Worm (Caenorhabditis elegans): ENCODE results near the gene pbo-6.
A peak's percentile ranks its signal among the peaks of the same experiment; 100 is the strongest.

ce11 chrX:17419813-17420584 is 8.8 kb upstream of the pbo-6 start:
- no peak for TF ChIP-seq mdl-1 (tag; optimal IDR thresholded peaks at IDR 0.05)
- TF ChIP-seq lin-13 (GFP tag; optimal IDR thresholded peaks at IDR 0.05) = no peak
- TF ChIP-seq lin-39 (tag; optimal IDR thresholded peaks at IDR 0.05) = no peak
- no peak for TF ChIP-seq elt-1 (tag; optimal IDR thresholded peaks at IDR 0.05)
- TF ChIP-seq lin-11 (tag; optimal IDR thresholded peaks at IDR 0.05) = no peak
- peak; percentile 98 for TF ChIP-seq ztf-4 (tag; optimal IDR thresholded peaks at IDR 0.05)
- TF ChIP-seq nhr-23 (tag; optimal IDR thresholded peaks at IDR 0.05) = no peak
- no peak for TF ChIP-seq nhr-12 (tag; optimal IDR thresholded peaks at IDR 0.05)
- peak; percentile 44 for TF ChIP-seq blmp-1 (tag; optimal IDR thresholded peaks at IDR 0.05; ENCODE audit: insufficient read depth)
- TF ChIP-seq unc-39 (tag; optimal IDR thresholded peaks at IDR 0.05) = no peak
- peak; percentile 97 for TF ChIP-seq ama-1 (optimal IDR thresholded peaks at IDR 0.05)
- TF ChIP-seq skn-1 (tag; optimal IDR thresholded peaks at IDR 0.05) = no peak
- peak; percentile 25 for TF ChIP-seq ceh-82 (tag; optimal IDR thresholded peaks at IDR 0.05)
